Fruit fly (Drosophila melanogaster): ENCODE data around the gene CG2519.
A peak's percentile ranks its signal among the peaks of the same experiment; 100 is the strongest.

Gene CG2519

DNA sequence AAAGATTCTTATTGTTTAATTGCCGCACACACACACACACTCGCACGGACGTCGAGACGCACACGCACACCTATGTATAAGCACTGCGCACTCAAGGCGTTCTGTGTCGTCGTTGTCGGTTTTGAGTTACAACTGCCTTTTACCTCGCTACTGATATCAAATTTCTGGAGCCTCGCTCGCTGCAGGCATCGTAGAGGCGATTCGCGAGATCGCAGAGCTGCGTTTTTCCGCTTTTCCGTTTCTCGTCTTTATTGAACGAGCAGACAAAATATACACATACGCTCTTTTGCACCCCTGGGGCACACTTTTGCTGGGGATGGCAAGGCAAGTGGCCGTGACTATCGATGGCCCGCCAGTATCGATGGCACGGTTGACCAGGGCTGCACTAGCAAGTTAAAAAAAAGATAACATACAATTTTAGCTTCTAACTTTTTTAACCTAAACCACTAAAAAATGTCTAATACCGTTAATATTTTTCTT is at the start of gene CG2519 (continued):
- TF ChIP-seq twi (tag; optimal IDR thresholded peaks at IDR 0.05) (no peak), CG17361 (GFP tag; IDR thresholded peaks at IDR 0.05) (no peak), hbn (GFP tag; IDR thresholded peaks at IDR 0.05; ENCODE audit: partially characterized antibody) (peak; percentile 80), jigr1 (GFP tag; IDR thresholded peaks at IDR 0.05) (peak; percentile 52; the same call in 1 of the 3 replicates), Dfd (GFP tag; optimal IDR thresholded peaks at IDR 0.05) (no peak), ind (GFP tag; optimal IDR thresholded peaks at IDR 0.05) (peak; percentile 55), dm (GFP tag; optimal IDR thresholded peaks at IDR 0.05) (peak; percentile 51), gce (GFP tag; IDR thresholded peaks at IDR 0.05) (no peak), CG31365 (tag; optimal IDR thresholded peaks at IDR 0.05) (no peak), ac (GFP tag; optimal IDR thresholded peaks at IDR 0.05) (peak; percentile 10), fru (optimal IDR thresholded peaks at IDR 0.05) (no peak), crc (GFP tag; optimal IDR thresholded peaks at IDR 0.05) (peak; percentile 21), D (optimal IDR thresholded peaks at IDR 0.05) (peak; percentile 81), D (GFP tag; optimal IDR thresholded peaks at IDR 0.05) (no peak), cad (GFP tag; optimal IDR thresholded peaks at IDR 0.05) (no peak), Gsc (GFP tag; IDR thresholded peaks at IDR 0.05) (no peak), CG11723 (GFP tag; optimal IDR thresholded peaks at IDR 0.05) (no peak), kah (GFP tag; optimal IDR thresholded peaks at IDR 0.05) (peak; percentile 56), CG9609 (GFP tag; optimal IDR thresholded peaks at IDR 0.05) (peak; percentile 58), CG15601 (tag; optimal IDR thresholded peaks at IDR 0.05) (no peak), chn (GFP tag; optimal IDR thresholded peaks at IDR 0.05) (peak; percentile 62), Fer1 (GFP tag; optimal IDR thresholded peaks at IDR 0.05) (peak; percentile 73), TFAM (GFP tag; optimal IDR thresholded peaks at IDR 0.05) (no peak), disco-r (GFP tag; optimal IDR thresholded peaks at IDR 0.05) (no peak), gcm2 (GFP tag; optimal IDR thresholded peaks at IDR 0.05) (no peak), Blimp-1 (GFP tag; optimal IDR thresholded peaks at IDR 0.05) (no peak), CG10462 (GFP tag; optimal IDR thresholded peaks at IDR 0.05) (peak; percentile 15), sisA (GFP tag; IDR thresholded peaks at IDR 0.05) (peak; percentile 55), CG15073 (GFP tag; optimal IDR thresholded peaks at IDR 0.05) (no peak), shn (GFP tag; optimal IDR thresholded peaks at IDR 0.05) (peak; percentile 65), lilli (GFP tag; optimal IDR thresholded peaks at IDR 0.05) (peak; percentile 77), CG15479 (GFP tag; optimal IDR thresholded peaks at IDR 0.05) (peak; percentile 35), ATbp (GFP tag; optimal IDR thresholded peaks at IDR 0.05) (no peak), CG4360 (GFP tag; IDR thresholded peaks at IDR 0.05) (no peak), CG10979 (tag; optimal IDR thresholded peaks at IDR 0.05) (peak; percentile 43), CG4617 (GFP tag; optimal IDR thresholded peaks at IDR 0.05; ENCODE audit: borderline replicate concordance) (peak; percentile 86), so (GFP tag; IDR thresholded peaks at IDR 0.05) (peak; percentile 61; the same call in 2 of the 3 replicates), pfk (GFP tag; optimal IDR thresholded peaks at IDR 0.05) (no peak), CG9876 (GFP tag; optimal IDR thresholded peaks at IDR 0.05) (no peak), Atf-2 (GFP tag; optimal IDR thresholded peaks at IDR 0.05) (peak; percentile 15), CG17829 (tag; optimal IDR thresholded peaks at IDR 0.05) (peak; percentile 61), hb (GFP tag; IDR thresholded peaks at IDR 0.05; ENCODE audit: partially characterized antibody) (peak; percentile 85), CG6689 (GFP tag; IDR thresholded peaks at IDR 0.05) (no peak), ERR (GFP tag; optimal IDR thresholded peaks at IDR 0.05) (peak; percentile 57), slp2 (GFP tag; optimal IDR thresholded peaks at IDR 0.05) (peak; percentile 57), HLHmδ (GFP tag; optimal IDR thresholded peaks at IDR 0.05) (no peak), sc (optimal IDR thresholded peaks at IDR 0.05) (no peak), sc (GFP tag; optimal IDR thresholded peaks at IDR 0.05) (no peak), CG12299 (tag; optimal IDR thresholded peaks at IDR 0.05) (peak; percentile 14), h (optimal IDR thresholded peaks at IDR 0.05) (no peak), CG6175 (GFP tag; IDR thresholded peaks at IDR 0.05) (no peak), Nf-YB (GFP tag; optimal IDR thresholded peaks at IDR 0.05) (no peak), schlank (tag; optimal IDR thresholded peaks at IDR 0.05) (no peak)

All from whole organism, embryonic.